Worm (Caenorhabditis elegans) whole organism, L1 larva: Measurements from ENCODE around the gene rbm-28.
A peak's percentile ranks its signal among the peaks of the same experiment; 100 is the strongest.

Source experiments
- alr-1 ChIP-seq: fragments of 200-800 bp; sonication (Bioruptor generic); optimal IDR thresholded peaks from 2 replicates; lab custom pipeline; 2018; ENCODE audit warnings: borderline replicate concordance, mild to moderate bottlenecking, missing genetic modification characterization, missing compliant biosample characterization
- aly-2 ChIP-seq: fragments of 150-350 bp; optimal IDR thresholded peaks from 2 replicates; lab custom pipeline; 2014; ENCODE audit warnings: missing biosample characterization, missing genetic modification characterization
- blmp-1 ChIP-seq: fragments of 150-350 bp; optimal IDR thresholded peaks from 2 replicates; lab custom pipeline; 2014; ENCODE audit warnings: missing biosample characterization, missing genetic modification characterization
- ceh-63 ChIP-seq: fragments of 200-800 bp; sonication (Bioruptor generic); optimal IDR thresholded peaks from 2 replicates; lab custom pipeline; 2018; ENCODE audit warnings: mild to moderate bottlenecking, missing genetic modification characterization, missing compliant biosample characterization
- ceh-8 ChIP-seq: fragments of 200-800 bp; sonication (Bioruptor generic); optimal IDR thresholded peaks from 2 replicates; lab custom pipeline; 2018; ENCODE audit warnings: mild to moderate bottlenecking, missing genetic modification characterization, moderate library complexity, missing compliant biosample characterization
- ceh-90 ChIP-seq: sonication (generic microtip); optimal IDR thresholded peaks from 2 replicates; lab custom pipeline; 2016; ENCODE audit warnings: missing genetic modification characterization, missing compliant biosample characterization
- dpl-1 ChIP-seq, 3 experiments: fragments of 150-350 bp in 2 of 3; sonication (generic microtip) in 1 of 3; optimal IDR thresholded peaks; 2 replicates each; lab custom pipeline; 2014 to 2017; ENCODE audit warnings: missing biosample characterization in 3 of 3, missing genetic modification characterization in 3 of 3, missing genetic modification reagents in 3 of 3
- dsc-1 ChIP-seq: sonication (generic microtip); optimal IDR thresholded peaks from 2 replicates; lab custom pipeline; 2016; ENCODE audit warnings: mild to moderate bottlenecking, missing genetic modification characterization, missing compliant biosample characterization
- efl-1 ChIP-seq, 4 experiments: fragments of 150-350 bp; optimal IDR thresholded peaks in 3 of 4; peaks in 1 of 4; 1 replicate in 1 of 4; 2 replicates in 3 of 4; lab custom pipeline; 2014; ENCODE audit warnings: missing biosample characterization in 2 of 4, missing genetic modification characterization in 2 of 4, missing genetic modification reagents in 2 of 4
- efl-3 ChIP-seq: fragments of 200-800 bp; sonication (Bioruptor generic); optimal IDR thresholded peaks from 2 replicates; lab custom pipeline; 2018; ENCODE audit warnings: mild to moderate bottlenecking, missing genetic modification characterization, missing compliant biosample characterization
- egl-13 ChIP-seq: sonication (generic microtip); optimal IDR thresholded peaks from 2 replicates; lab custom pipeline; 2016; ENCODE audit warnings: missing genotype, missing genetic modification reagents, missing genetic modification characterization, missing compliant biosample characterization
- egl-27 ChIP-seq, 2 experiments: fragments of 150-350 bp in 1 of 2; sonication (generic microtip); optimal IDR thresholded peaks; 3 replicates each; lab custom pipeline; 2017 to 2018; ENCODE audit warnings: missing biosample characterization in 2 of 2, missing genetic modification characterization in 2 of 2, missing genetic modification reagents in 2 of 2
- elt-3 ChIP-seq, 6 experiments: fragments of 150-350 bp in 1 of 6; sonication (generic microtip); optimal IDR thresholded peaks; 2 replicates each; lab custom pipeline; 2017 to 2018; ENCODE audit warnings: missing biosample characterization in 6 of 6, missing genetic modification characterization in 6 of 6, inconsistent platforms in 1 of 6
- fkh-4 ChIP-seq: sonication (generic microtip); optimal IDR thresholded peaks from 2 replicates; lab custom pipeline; 2016; ENCODE audit warnings: missing compliant biosample characterization, missing genetic modification characterization, borderline replicate concordance
- fkh-8 ChIP-seq: sonication (generic microtip); optimal IDR thresholded peaks from 2 replicates; lab custom pipeline; 2016; ENCODE audit warnings: mild to moderate bottlenecking, missing genetic modification characterization, missing compliant biosample characterization
- irx-1 ChIP-seq: sonication (generic microtip); optimal IDR thresholded peaks from 2 replicates; lab custom pipeline; 2016; ENCODE audit warnings: missing genetic modification characterization, missing compliant biosample characterization
- isw-1 ChIP-seq: fragments of 200-800 bp; sonication (Bioruptor generic); IDR thresholded peaks from 2 replicates; pipeline ENCODE4 v1.3.6; 2022; ENCODE audit warnings: missing genetic modification characterization, missing compliant biosample characterization
- lin-13 ChIP-seq: fragments of 150-350 bp; optimal IDR thresholded peaks from 2 replicates; lab custom pipeline; 2014; ENCODE audit warnings: missing biosample characterization, missing genetic modification reagents, missing genetic modification characterization
- lin-35 ChIP-seq, 2 experiments: fragments of 150-350 bp; optimal IDR thresholded peaks; 2 replicates each; lab custom pipeline; 2014; ENCODE audit warnings: missing biosample characterization in 2 of 2, missing genetic modification characterization in 2 of 2, missing genetic modification reagents in 2 of 2
- lin-39 ChIP-seq: fragments of 150-350 bp; optimal IDR thresholded peaks from 2 replicates; lab custom pipeline; 2014; ENCODE audit warnings: missing biosample characterization, missing genetic modification reagents, missing genetic modification characterization
- lsy-2 ChIP-seq, 2 experiments: fragments of 150-350 bp; optimal IDR thresholded peaks; 2 replicates each; lab custom pipeline; 2014; ENCODE audit warnings: missing biosample characterization in 2 of 2, missing genetic modification characterization in 2 of 2
- mab-9 ChIP-seq: fragments of 200-800 bp; sonication (Bioruptor generic); IDR thresholded peaks from 2 replicates; pipeline ENCODE4 v1.3.6; 2022; ENCODE audit warnings: missing genetic modification reagents, missing genetic modification characterization, missing compliant biosample characterization
- mdl-1 ChIP-seq, 2 experiments: fragments of 150-350 bp; optimal IDR thresholded peaks; 2 replicates each; lab custom pipeline; 2014 to 2017; ENCODE audit warnings: missing biosample characterization in 2 of 2, missing genetic modification characterization in 2 of 2, inconsistent platforms in 1 of 2
- mep-1 ChIP-seq: fragments of 150-350 bp; optimal IDR thresholded peaks from 2 replicates; lab custom pipeline; 2014; ENCODE audit warnings: missing biosample characterization, missing genetic modification characterization
- nhr-20 ChIP-seq: sonication (generic microtip); optimal IDR thresholded peaks from 2 replicates; lab custom pipeline; 2016; ENCODE audit warnings: mild to moderate bottlenecking, missing genetic modification characterization, missing compliant biosample characterization
- nhr-47 ChIP-seq: sonication (generic microtip); optimal IDR thresholded peaks from 2 replicates; lab custom pipeline; 2016; ENCODE audit warnings: mild to moderate bottlenecking, missing genetic modification characterization, moderate library complexity, missing compliant biosample characterization
- nhr-71 ChIP-seq: sonication (generic microtip); optimal IDR thresholded peaks from 2 replicates; lab custom pipeline; 2016; ENCODE audit warnings: mild to moderate bottlenecking, missing genetic modification characterization, moderate library complexity, missing compliant biosample characterization
- nhr-85 ChIP-seq: sonication (generic microtip); peaks from one replicate; lab custom pipeline; 2016; ENCODE audit warnings: missing genetic modification characterization, inconsistent platforms, missing compliant biosample characterization
- nhr-90 ChIP-seq: sonication (generic microtip); optimal IDR thresholded peaks from 2 replicates; lab custom pipeline; 2016; ENCODE audit warnings: mild to moderate bottlenecking, missing genetic modification characterization, missing compliant biosample characterization; ENCODE audit not compliant: poor library complexity
- pax-3 ChIP-seq: fragments of 200-800 bp; sonication (Bioruptor generic); optimal IDR thresholded peaks from 2 replicates; lab custom pipeline; 2018; ENCODE audit warnings: mild to moderate bottlenecking, missing genetic modification characterization, moderate library complexity, missing compliant biosample characterization
- rnt-1 ChIP-seq: sonication (generic microtip); optimal IDR thresholded peaks from 2 replicates; lab custom pipeline; 2016; ENCODE audit warnings: mild to moderate bottlenecking, missing genetic modification characterization, moderate library complexity, missing compliant biosample characterization
- skn-1 ChIP-seq: fragments of 150-350 bp; optimal IDR thresholded peaks from 2 replicates; lab custom pipeline; 2014; ENCODE audit warnings: missing biosample characterization, missing genetic modification characterization
- snpc-4 ChIP-seq: fragments of 150-350 bp; optimal IDR thresholded peaks from 2 replicates; lab custom pipeline; 2014; ENCODE audit warnings: missing biosample characterization, missing genetic modification characterization
- snu-23 ChIP-seq: sonication (generic microtip); optimal IDR thresholded peaks from 2 replicates; lab custom pipeline; 2016; ENCODE audit warnings: missing genetic modification characterization, missing compliant biosample characterization
- sox-4 ChIP-seq: sonication (generic microtip); optimal IDR thresholded peaks from 2 replicates; lab custom pipeline; 2016; ENCODE audit warnings: missing genetic modification characterization, missing compliant biosample characterization
- sptf-1 ChIP-seq: fragments of 150-350 bp; optimal IDR thresholded peaks from 2 replicates; lab custom pipeline; 2014; ENCODE audit warnings: missing biosample characterization, missing genetic modification characterization
- swsn-7 ChIP-seq: sonication (generic microtip); optimal IDR thresholded peaks from 2 replicates; lab custom pipeline; 2016; ENCODE audit warnings: missing genetic modification characterization, missing compliant biosample characterization
- tbx-2 ChIP-seq: sonication (generic microtip); optimal IDR thresholded peaks from 2 replicates; lab custom pipeline; 2016; ENCODE audit warnings: missing genetic modification characterization, missing compliant biosample characterization
- unc-62 ChIP-seq: fragments of 150-350 bp; optimal IDR thresholded peaks from 2 replicates; lab custom pipeline; 2014; ENCODE audit warnings: missing biosample characterization, missing genetic modification reagents, missing genetic modification characterization
- unc-98 ChIP-seq: fragments of 200-800 bp; sonication (Bioruptor generic); IDR thresholded peaks from 2 replicates; pipeline ENCODE4 v1.3.6; 2022; ENCODE audit warnings: missing genetic modification characterization, missing compliant biosample characterization
- xbp-1 ChIP-seq: sonication (generic microtip); optimal IDR thresholded peaks from 2 replicates; lab custom pipeline; 2016; ENCODE audit warnings: missing genetic modification characterization, missing compliant biosample characterization
- zip-4 ChIP-seq: fragments of 200-800 bp; sonication (Bioruptor generic); optimal IDR thresholded peaks from 2 replicates; lab custom pipeline; 2018; ENCODE audit warnings: mild to moderate bottlenecking, missing genetic modification characterization, moderate library complexity, missing compliant biosample characterization
- ztf-11 ChIP-seq, 2 experiments: sonication (generic microtip); optimal IDR thresholded peaks; 2 replicates each; lab custom pipeline; 2016 to 2017; ENCODE audit warnings: missing genetic modification characterization in 2 of 2, missing biosample characterization in 1 of 2, missing compliant biosample characterization in 1 of 2

Gene rbm-28

DNA sequence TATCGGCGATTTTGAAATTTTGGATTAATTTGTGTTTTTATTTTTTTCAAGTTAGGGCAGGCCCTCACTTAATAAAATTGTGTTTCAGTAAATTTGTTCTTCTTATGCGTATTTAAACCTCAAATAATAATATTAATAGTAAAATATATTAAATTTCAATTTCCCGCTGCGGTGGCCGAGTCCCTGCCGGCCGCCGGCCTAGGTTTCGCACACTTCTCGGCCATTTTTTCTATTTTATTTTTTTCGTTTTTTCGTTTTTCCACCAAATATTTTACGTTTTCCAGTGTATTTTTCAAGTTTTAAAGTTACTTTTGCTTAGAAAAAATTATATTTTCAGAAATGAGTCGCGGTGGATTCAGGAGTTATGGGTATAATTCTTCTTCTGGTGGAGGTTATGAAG lies at the start of gene rbm-28:
TSS of gene rbm-28 (plus strand) at position 338 of the 400 bp plus-strand sequence.
- TF ChIP-seq efl-3 (GFP tag; lab: Kevin White, UChicago), result no peak
- peak; percentile 53 for TF ChIP-seq blmp-1 (tag; lab: Kevin White, UChicago)
- peak; percentile 54 for TF ChIP-seq mep-1 (tag; lab: Kevin White, UChicago)
- TF ChIP-seq ceh-63 (GFP tag; lab: Kevin White, UChicago), result no peak
- peak in 1 of 6 experiments; percentile 10 for TF ChIP-seq elt-3 (tag; optimal IDR thresholded peaks at IDR 0.05; lab: Kevin White, UChicago)
- peak; percentile 25 for TF ChIP-seq nhr-20 (tag; lab: Kevin White, UChicago)
- peak; percentile 37 for TF ChIP-seq snu-23 (GFP tag; lab: Kevin White, UChicago)
- TF ChIP-seq fkh-8, result peak; percentile 36
- peak; percentile 8 for TF ChIP-seq sox-4
- TF ChIP-seq isw-1 (GFP tag; lab: Robert Waterston, UW), result 0 out of 2 replicates have a peak, but pooled peaks have one; percentile 4
- TF ChIP-seq tbx-2 (tag; lab: Kevin White, UChicago), result peak; percentile 48
- no peak for TF ChIP-seq lin-13 (GFP tag; lab: Kevin White, UChicago)
- no peak for TF ChIP-seq sptf-1 (tag; lab: Kevin White, UChicago)
- TF ChIP-seq skn-1, result peak; percentile 41
- no peak for TF ChIP-seq aly-2 (tag; lab: Kevin White, UChicago)
- no peak for TF ChIP-seq mab-9
- peak; percentile 76 to 88 (median 77) for TF ChIP-seq dpl-1 (GFP tag; optimal IDR thresholded peaks at IDR 0.05; lab: Kevin White, UChicago)
- no peak for TF ChIP-seq egl-27 (tag; optimal IDR thresholded peaks at IDR 0.05; lab: Kevin White, UChicago)
- TF ChIP-seq swsn-7 (tag; lab: Kevin White, UChicago), result peak; percentile 19
- peak; percentile 37 for TF ChIP-seq snpc-4
- peak; percentile 47 for TF ChIP-seq irx-1
- TF ChIP-seq lin-39 (tag; lab: Kevin White, UChicago), result no peak
- peak; percentile 14 for TF ChIP-seq dsc-1
- peak; percentile 79 to 87 for TF ChIP-seq lin-35 (GFP tag; optimal IDR thresholded peaks at IDR 0.05; lab: Kevin White, UChicago)
- TF ChIP-seq nhr-47 (tag; lab: Kevin White, UChicago), result peak; percentile 52
- peak in 1 of 2 experiments; percentile 37 for TF ChIP-seq lsy-2 (tag; optimal IDR thresholded peaks at IDR 0.05; lab: Kevin White, UChicago)
- TF ChIP-seq unc-98 (GFP tag; lab: Robert Waterston, UW), result 0 out of 2 replicates have a peak, but pooled peaks have one; percentile 15
- peak; percentile 82 for TF ChIP-seq ceh-90 (tag; lab: Kevin White, UChicago)
- peak; percentile 33 to 82 for TF ChIP-seq efl-1 (optimal IDR thresholded peaks at IDR 0.05; lab: Kevin White, UChicago)
- TF ChIP-seq efl-1 (GFP tag; optimal IDR thresholded peaks at IDR 0.05 in 1 of 2; lab: Kevin White, UChicago), result peak; percentile 88 to 98
- peak; percentile 31 for TF ChIP-seq egl-13 (tag; lab: Kevin White, UChicago)
- peak; percentile 34 for TF ChIP-seq xbp-1 (tag; lab: Kevin White, UChicago)
- TF ChIP-seq unc-62, result no peak
- peak in 1 of 2 experiments; percentile 42 for TF ChIP-seq ztf-11 (tag; optimal IDR thresholded peaks at IDR 0.05; lab: Kevin White, UChicago)
- TF ChIP-seq nhr-85 (tag; lab: Kevin White, UChicago), result peak; percentile 74
- TF ChIP-seq fkh-4 (tag; lab: Kevin White, UChicago), result peak; percentile 21
- TF ChIP-seq nhr-90 (tag; lab: Kevin White, UChicago), result peak; percentile 57
- TF ChIP-seq nhr-71 (tag; lab: Kevin White, UChicago), result peak; percentile 60
- peak; percentile 33 for TF ChIP-seq pax-3 (tag; lab: Kevin White, UChicago)

DNA sequence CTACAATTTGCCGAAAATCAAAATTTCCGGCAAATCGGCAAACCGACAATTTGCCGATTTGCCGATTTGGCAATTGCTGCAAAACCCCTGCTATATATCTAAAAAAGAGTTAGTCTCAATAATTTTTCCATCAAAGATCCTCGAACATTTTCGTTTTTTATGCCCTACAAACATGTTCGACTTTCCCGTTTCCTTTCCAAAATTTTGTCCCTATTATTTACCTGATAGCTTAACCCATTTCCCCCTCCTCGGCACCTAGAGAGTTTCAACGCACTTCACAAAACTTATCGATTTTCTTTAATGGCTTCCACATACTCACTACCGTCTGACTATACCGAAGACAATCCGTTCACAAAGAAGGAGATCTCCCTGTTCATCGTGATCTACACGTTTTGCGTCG lies 48.4 kb upstream of the rbm-28 start, which contains the start of gene W01D2.6:
TSS of gene W01D2.6 (plus strand) at position 301 of the 400 bp plus-strand sequence.
- TF ChIP-seq rnt-1 (tag; lab: Kevin White, UChicago), result no peak
- no peak for TF ChIP-seq mdl-1 (tag; optimal IDR thresholded peaks at IDR 0.05; lab: Kevin White, UChicago)
- no peak for TF ChIP-seq ceh-8 (GFP tag; lab: Kevin White, UChicago)
- TF ChIP-seq alr-1 (tag; lab: Kevin White, UChicago), result no peak
- TF ChIP-seq zip-4, result no peak
